Worm (Caenorhabditis elegans): Measurements from ENCODE around the gene F13E9.19.

Gene F13E9.19

DNA sequence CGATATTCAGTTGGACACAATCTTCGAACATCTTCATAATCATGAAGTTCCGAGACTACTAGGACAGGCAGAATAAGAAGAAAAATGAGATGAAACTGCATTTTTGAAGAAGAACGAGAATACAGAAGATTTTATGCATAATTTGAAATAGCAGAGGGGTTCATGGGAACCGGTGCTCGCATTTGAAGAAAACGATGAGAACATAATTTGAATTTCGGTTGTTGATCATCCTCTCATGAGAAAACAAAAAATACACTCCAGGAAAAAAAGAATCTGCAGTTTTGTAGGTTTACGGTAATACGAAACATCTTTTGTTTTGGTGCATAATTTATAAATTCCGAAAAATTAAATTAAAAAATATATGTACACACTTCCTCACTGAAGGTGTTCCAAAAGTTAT is 13.3 kb upstream of the F13E9.19 start, which contains the start of gene srlf-11:
srlf-11 (minus strand) TSS at position 101 of the 400 bp plus-strand sequence.
- TF ChIP-seq tab-1 (GFP tag; IDR thresholded peaks at IDR 0.05) = no peak
- no peak for TF ChIP-seq klf-2 (GFP tag; conservative IDR thresholded peaks at IDR 0.05)
- TF ChIP-seq cog-1 (tag; optimal IDR thresholded peaks at IDR 0.05) = no peak

DNA sequence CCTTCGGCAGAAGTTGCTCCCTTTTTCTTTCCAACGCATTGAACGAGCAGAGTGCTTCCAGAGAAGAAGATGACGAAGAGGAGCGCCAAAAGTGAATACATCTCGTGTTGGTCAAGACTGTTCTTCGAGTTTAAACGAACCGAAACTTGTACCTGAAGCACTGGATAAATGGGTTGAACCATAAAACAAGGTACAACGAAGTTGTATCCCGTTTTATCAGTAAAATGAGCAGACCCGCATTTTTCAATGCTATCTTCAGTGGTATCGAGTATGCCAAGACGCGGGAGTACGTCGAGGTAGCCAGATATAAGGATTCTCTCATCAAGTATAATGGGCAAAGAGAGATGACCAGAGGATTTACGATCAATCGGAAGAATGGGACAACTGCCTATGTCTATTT is 11.9 kb upstream of the F13E9.19 start, which contains the start of gene F13E9.16:
F13E9.16 (minus strand) TSS at position 101 of the 400 bp plus-strand sequence.
- TF ChIP-seq ztf-29 (GFP tag; IDR thresholded peaks at IDR 0.05) (no peak), ztf-23 (GFP tag; IDR thresholded peaks at IDR 0.05) (no peak), ref-1 (GFP tag; conservative IDR thresholded peaks at IDR 0.05) (no peak), T22C8.4 (GFP tag; IDR thresholded peaks at IDR 0.05) (no peak), tab-1 (GFP tag; IDR thresholded peaks at IDR 0.05) (no peak), flt-1 (GFP tag; IDR thresholded peaks at IDR 0.05) (no peak), klf-2 (GFP tag; conservative IDR thresholded peaks at IDR 0.05) (no peak), med-1 (GFP tag; optimal IDR thresholded peaks at IDR 0.05; ENCODE audit: insufficient read depth) (no peak), cog-1 (tag; optimal IDR thresholded peaks at IDR 0.05) (no peak)

DNA sequence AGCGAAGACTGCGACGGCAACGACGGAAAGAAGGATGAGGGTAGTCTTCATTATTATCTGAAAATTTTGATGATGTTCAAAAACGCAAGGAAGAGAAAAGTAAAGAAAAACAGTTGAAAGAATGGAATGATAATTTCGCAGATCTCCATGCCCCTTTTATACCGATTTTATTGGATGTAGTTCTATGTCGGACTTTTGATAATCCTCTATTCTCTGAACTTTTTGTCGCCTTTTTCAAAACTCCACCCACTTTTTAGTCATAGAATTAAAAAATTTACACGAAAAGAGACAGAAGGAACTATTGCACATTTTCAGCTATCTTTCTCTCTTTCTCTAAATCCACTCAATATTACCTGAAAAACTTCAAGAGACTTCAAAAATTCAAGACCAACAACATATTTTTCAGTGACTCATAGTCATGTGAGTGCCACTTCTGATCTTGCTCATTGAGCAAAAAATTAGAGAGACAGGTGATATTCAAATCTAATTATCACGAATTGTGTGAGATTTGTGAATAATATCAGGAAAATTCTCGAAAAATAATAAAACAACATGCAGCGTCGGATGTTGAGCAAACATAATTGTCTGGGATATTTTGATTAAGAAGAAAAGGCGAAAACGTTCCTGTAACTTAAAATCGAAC is 9.3 kb upstream of the F13E9.19 start, which contains the start of gene F13E9.15:
F13E9.15 (minus strand) TSS at position 51 of the 643 bp plus-strand sequence.
- no peak for TF ChIP-seq ztf-29 (GFP tag; IDR thresholded peaks at IDR 0.05)
- no peak for TF ChIP-seq klf-2 (GFP tag; conservative IDR thresholded peaks at IDR 0.05)
- no peak for TF ChIP-seq flt-1 (GFP tag; IDR thresholded peaks at IDR 0.05)
- no peak for TF ChIP-seq ztf-23 (GFP tag; IDR thresholded peaks at IDR 0.05)
- TF ChIP-seq tab-1 (GFP tag; IDR thresholded peaks at IDR 0.05) = no peak
- TF ChIP-seq cog-1 (tag; optimal IDR thresholded peaks at IDR 0.05) = no peak
- no peak for TF ChIP-seq T22C8.4 (GFP tag; IDR thresholded peaks at IDR 0.05)
- no peak for TF ChIP-seq ref-1 (GFP tag; conservative IDR thresholded peaks at IDR 0.05)
- no peak for TF ChIP-seq med-1 (GFP tag; optimal IDR thresholded peaks at IDR 0.05; ENCODE audit: insufficient read depth)

DNA sequence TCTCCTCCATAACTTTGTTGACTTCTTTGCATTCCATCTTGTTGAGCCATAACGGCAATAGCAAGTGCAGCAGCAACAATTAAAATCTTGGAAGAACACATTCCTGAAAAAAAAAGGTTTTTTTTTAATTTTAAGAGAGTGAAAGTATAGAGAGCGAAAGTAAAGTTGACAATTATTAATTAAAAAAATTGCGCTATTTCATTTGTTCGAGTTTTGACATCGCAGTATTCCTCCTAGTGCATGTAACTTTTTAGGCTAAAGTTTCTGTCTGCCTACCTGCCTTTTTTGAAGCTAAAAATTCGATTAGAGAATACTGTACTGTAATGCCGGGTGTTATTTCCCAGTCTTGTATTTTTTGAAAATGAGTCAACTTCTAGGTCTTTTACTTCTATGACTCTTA is 7.2 kb upstream of the F13E9.19 start, which contains the start of gene srlf-12:
srlf-12 (minus strand) TSS at position 101 of the 400 bp plus-strand sequence.
- TF ChIP-seq flt-1 (GFP tag; IDR thresholded peaks at IDR 0.05) (no peak), T22C8.4 (GFP tag; IDR thresholded peaks at IDR 0.05) (no peak), ztf-29 (GFP tag; IDR thresholded peaks at IDR 0.05) (no peak), cog-1 (tag; optimal IDR thresholded peaks at IDR 0.05) (no peak), ref-1 (GFP tag; conservative IDR thresholded peaks at IDR 0.05) (no peak), klf-2 (GFP tag; conservative IDR thresholded peaks at IDR 0.05) (no peak), med-1 (GFP tag; optimal IDR thresholded peaks at IDR 0.05; ENCODE audit: insufficient read depth) (no peak), ztf-23 (GFP tag; IDR thresholded peaks at IDR 0.05) (no peak), tab-1 (GFP tag; IDR thresholded peaks at IDR 0.05) (no peak)

DNA sequence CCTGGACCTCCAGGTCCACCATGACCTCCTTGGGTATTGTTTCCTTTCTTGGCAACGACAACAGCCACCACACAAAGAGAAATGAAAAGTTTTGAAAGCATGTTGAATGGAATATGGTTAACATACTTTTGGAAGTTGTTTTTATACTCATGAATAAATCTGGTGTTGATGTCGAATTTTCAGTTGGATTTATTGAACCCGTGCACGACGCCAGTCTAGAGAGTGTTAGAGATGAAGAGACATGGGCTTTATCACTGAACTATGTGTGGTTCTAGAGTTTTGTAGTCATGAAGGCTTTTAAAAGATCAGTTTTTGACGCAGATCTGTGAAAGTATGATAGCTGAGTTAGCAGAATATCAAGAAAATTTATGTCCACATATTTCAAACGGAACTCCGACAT is 5.0 kb upstream of the F13E9.19 start, which contains the start of gene srlf-14:
srlf-14 (minus strand) TSS at position 101 of the 400 bp plus-strand sequence.
- TF ChIP-seq ztf-29 (GFP tag; IDR thresholded peaks at IDR 0.05) (no peak), tab-1 (GFP tag; IDR thresholded peaks at IDR 0.05) (no peak), T22C8.4 (GFP tag; IDR thresholded peaks at IDR 0.05) (no peak), ztf-23 (GFP tag; IDR thresholded peaks at IDR 0.05) (no peak), med-1 (GFP tag; optimal IDR thresholded peaks at IDR 0.05; ENCODE audit: insufficient read depth) (no peak), klf-2 (GFP tag; conservative IDR thresholded peaks at IDR 0.05) (no peak)

DNA sequence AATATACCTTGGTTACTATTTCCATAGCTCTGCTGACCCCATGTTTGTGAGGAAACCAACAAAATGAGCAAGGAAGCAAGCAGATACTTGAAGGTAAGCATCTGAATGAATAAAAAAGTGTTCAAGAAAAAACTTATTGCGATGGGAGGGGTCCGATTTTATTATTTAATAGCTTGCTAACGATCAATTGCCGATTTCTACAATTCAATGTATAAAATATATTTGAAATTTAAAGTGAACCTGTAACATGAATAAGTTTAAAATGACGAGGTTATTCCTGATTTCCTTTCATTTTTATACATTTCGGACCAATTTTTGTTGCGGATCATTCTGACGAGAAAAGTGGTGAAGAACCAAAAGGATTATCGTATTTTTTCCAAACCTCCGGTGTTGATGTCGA is 2.7 kb upstream of the F13E9.19 start, which contains the start of gene srlf-13:
srlf-13 (minus strand) TSS at position 101 of the 400 bp plus-strand sequence.
- TF ChIP-seq tab-1 (GFP tag; IDR thresholded peaks at IDR 0.05) = no peak
- TF ChIP-seq med-1 (GFP tag; optimal IDR thresholded peaks at IDR 0.05; ENCODE audit: insufficient read depth) = no peak
- no peak for TF ChIP-seq ref-1 (GFP tag; conservative IDR thresholded peaks at IDR 0.05)
- no peak for TF ChIP-seq klf-2 (GFP tag; conservative IDR thresholded peaks at IDR 0.05)
- TF ChIP-seq cog-1 (tag; optimal IDR thresholded peaks at IDR 0.05) = no peak
- TF ChIP-seq T22C8.4 (GFP tag; IDR thresholded peaks at IDR 0.05) = no peak
- TF ChIP-seq flt-1 (GFP tag; IDR thresholded peaks at IDR 0.05) = no peak
- TF ChIP-seq ztf-29 (GFP tag; IDR thresholded peaks at IDR 0.05) = no peak
- TF ChIP-seq ztf-23 (GFP tag; IDR thresholded peaks at IDR 0.05) = no peak

DNA sequence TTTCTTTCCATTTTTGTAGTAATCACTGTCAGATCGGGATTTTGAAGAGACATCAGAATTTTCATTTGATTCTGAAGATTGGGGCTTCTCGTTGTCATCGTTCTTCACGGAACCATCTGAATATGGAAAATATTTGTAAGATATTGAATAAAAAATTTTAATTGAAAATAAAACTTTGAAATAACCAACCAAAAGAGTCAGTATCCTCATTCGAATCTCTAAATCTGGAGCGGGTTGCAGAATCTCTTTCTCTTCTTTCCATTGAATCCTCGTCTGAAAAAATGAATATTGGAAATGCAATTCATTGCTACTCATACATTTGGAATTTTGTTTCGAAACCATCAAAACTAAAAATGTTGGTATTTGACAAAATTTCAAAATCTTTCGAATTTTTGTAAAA is 1.0 kb upstream of the F13E9.19 start:
- TF ChIP-seq cog-1 (tag; optimal IDR thresholded peaks at IDR 0.05) (no peak), med-1 (GFP tag; optimal IDR thresholded peaks at IDR 0.05; ENCODE audit: insufficient read depth) (no peak), flt-1 (GFP tag; IDR thresholded peaks at IDR 0.05) (no peak), klf-2 (GFP tag; conservative IDR thresholded peaks at IDR 0.05) (no peak), ref-1 (GFP tag; conservative IDR thresholded peaks at IDR 0.05) (no peak), ztf-29 (GFP tag; IDR thresholded peaks at IDR 0.05) (no peak), T22C8.4 (GFP tag; IDR thresholded peaks at IDR 0.05) (no peak), tab-1 (GFP tag; IDR thresholded peaks at IDR 0.05) (no peak), ztf-23 (GFP tag; IDR thresholded peaks at IDR 0.05) (no peak)

DNA sequence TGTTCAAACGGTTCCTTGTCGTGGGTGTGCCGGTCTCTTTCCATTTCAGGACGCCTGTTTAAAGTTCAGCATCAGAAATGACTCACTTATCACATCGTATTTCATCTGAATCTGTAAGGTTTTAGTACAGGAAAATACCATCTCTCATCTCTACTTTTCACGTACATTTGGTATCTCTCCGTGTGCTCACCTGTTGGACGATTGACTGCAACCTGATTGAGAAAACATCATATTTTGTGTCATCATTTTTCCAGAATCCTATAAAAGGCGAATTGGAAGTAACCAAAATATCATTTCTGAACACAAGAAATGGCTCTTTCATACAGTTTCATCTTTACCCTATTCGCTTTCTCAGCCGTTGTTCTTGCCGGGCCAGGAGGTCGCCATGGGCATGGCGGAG is 877 bp downstream of the F13E9.19 start, which contains the start of gene srlf-30:
srlf-30 (plus strand) TSS at position 301 of the 400 bp plus-strand sequence.
- TF ChIP-seq ztf-23 (GFP tag; IDR thresholded peaks at IDR 0.05) (no peak), med-1 (GFP tag; optimal IDR thresholded peaks at IDR 0.05; ENCODE audit: insufficient read depth) (no peak), T22C8.4 (GFP tag; IDR thresholded peaks at IDR 0.05) (no peak), flt-1 (GFP tag; IDR thresholded peaks at IDR 0.05) (no peak), ref-1 (GFP tag; conservative IDR thresholded peaks at IDR 0.05) (no peak), ztf-29 (GFP tag; IDR thresholded peaks at IDR 0.05) (no peak), klf-2 (GFP tag; conservative IDR thresholded peaks at IDR 0.05) (no peak), cog-1 (tag; optimal IDR thresholded peaks at IDR 0.05) (no peak), tab-1 (GFP tag; IDR thresholded peaks at IDR 0.05) (no peak)

DNA sequence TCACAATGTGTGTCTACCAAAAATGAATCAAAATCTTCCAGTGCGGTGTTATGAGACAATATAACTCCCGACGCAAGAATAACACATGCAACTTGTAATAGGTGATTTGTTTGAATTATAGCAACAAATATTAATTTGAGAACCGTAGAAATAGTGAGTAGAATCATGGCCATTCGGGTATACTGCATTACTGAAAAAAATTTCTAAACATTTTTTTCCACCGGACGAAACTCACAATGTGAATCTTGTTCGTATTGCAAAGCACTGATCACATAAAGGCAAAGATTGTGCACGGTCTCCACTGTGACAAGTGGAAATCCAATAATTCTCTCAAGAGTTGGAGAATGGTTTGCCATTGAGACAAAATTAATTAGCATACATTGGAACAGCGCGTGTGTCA is 3.3 kb downstream of the F13E9.19 start:
- TF ChIP-seq klf-2 (GFP tag; conservative IDR thresholded peaks at IDR 0.05) = no peak
- no peak for TF ChIP-seq flt-1 (GFP tag; IDR thresholded peaks at IDR 0.05)
- no peak for TF ChIP-seq cog-1 (tag; optimal IDR thresholded peaks at IDR 0.05)
- TF ChIP-seq ztf-29 (GFP tag; IDR thresholded peaks at IDR 0.05) = no peak
- no peak for TF ChIP-seq ztf-23 (GFP tag; IDR thresholded peaks at IDR 0.05)
- TF ChIP-seq T22C8.4 (GFP tag; IDR thresholded peaks at IDR 0.05) = no peak
- no peak for TF ChIP-seq ref-1 (GFP tag; conservative IDR thresholded peaks at IDR 0.05)
- no peak for TF ChIP-seq med-1 (GFP tag; optimal IDR thresholded peaks at IDR 0.05; ENCODE audit: insufficient read depth)
- no peak for TF ChIP-seq tab-1 (GFP tag; IDR thresholded peaks at IDR 0.05)

Measured in whole organism, midembryonic.